Worm (Caenorhabditis elegans) whole organism, mixed stage, embryonic: ENCODE results near the gene algn-2.

ENCODE experiments used
- M03D4.4 ChIP-seq: sonication (generic microtip); optimal IDR thresholded peaks from 2 replicates; lab custom pipeline; 2017; ENCODE audit warnings: mild to moderate bottlenecking, missing genetic modification characterization, missing compliant biosample characterization
- bed-3 ChIP-seq: fragments of 200-800 bp; sonication (Bioruptor generic); optimal IDR thresholded peaks from 3 replicates; lab custom pipeline; 2018; ENCODE audit warnings: mild to moderate bottlenecking, missing genetic modification characterization, moderate library complexity, missing compliant biosample characterization
- blmp-1 ChIP-seq: fragments of 150-350 bp; optimal IDR thresholded peaks from 2 replicates; lab custom pipeline; 2014; ENCODE audit warnings: missing biosample characterization, missing genetic modification characterization
- ceh-39 ChIP-seq: fragments of 150-350 bp; optimal IDR thresholded peaks from 2 replicates; lab custom pipeline; 2014; ENCODE audit warnings: missing biosample characterization, missing genetic modification characterization
- ceh-43 ChIP-seq: fragments of 200-800 bp; sonication (Bioruptor generic); optimal IDR thresholded peaks from 2 replicates; lab custom pipeline; 2018; ENCODE audit warnings: mild to moderate bottlenecking, missing genetic modification characterization, moderate library complexity, missing compliant biosample characterization
- ces-1 ChIP-seq: fragments of 150-350 bp; optimal IDR thresholded peaks from 2 replicates; lab custom pipeline; 2014; ENCODE audit warnings: missing biosample characterization, missing genetic modification reagents, missing genetic modification characterization
- cnd-1 ChIP-seq: fragments of 200-800 bp; sonication (Bioruptor generic); optimal IDR thresholded peaks from 2 replicates; lab custom pipeline; 2018; ENCODE audit warnings: mild to moderate bottlenecking, missing genetic modification characterization, missing compliant biosample characterization
- drap-1 ChIP-seq: fragments of 200-800 bp; sonication (Bioruptor generic); optimal IDR thresholded peaks from 3 replicates; lab custom pipeline; 2018; ENCODE audit warnings: mild to moderate bottlenecking, missing genetic modification characterization, missing compliant biosample characterization
- elt-1 ChIP-seq: sonication (generic microtip); optimal IDR thresholded peaks from 2 replicates; lab custom pipeline; 2017; ENCODE audit warnings: missing genetic modification characterization, mild to moderate bottlenecking, missing compliant biosample characterization, antibody characterized with exemption, moderate library complexity, borderline replicate concordance; ENCODE audit not compliant: insufficient read depth
- elt-3 ChIP-seq: fragments of 150-350 bp; optimal IDR thresholded peaks from 2 replicates; lab custom pipeline; 2014; ENCODE audit warnings: missing biosample characterization, missing genetic modification characterization
- flh-1 ChIP-seq: fragments of 200-800 bp; sonication (Bioruptor generic); optimal IDR thresholded peaks from 2 replicates; lab custom pipeline; 2018; ENCODE audit warnings: mild to moderate bottlenecking, missing genetic modification characterization, moderate library complexity, missing compliant biosample characterization
- ham-2 ChIP-seq: fragments of 200-800 bp; sonication (Bioruptor generic); optimal IDR thresholded peaks from 2 replicates; lab custom pipeline; 2018; ENCODE audit warnings: mild to moderate bottlenecking, missing genetic modification characterization, missing compliant biosample characterization
- hlh-1 ChIP-seq: fragments of 150-350 bp; optimal IDR thresholded peaks from 2 replicates; lab custom pipeline; 2014; ENCODE audit warnings: missing biosample characterization, missing genetic modification reagents, missing genetic modification characterization
- lin-13 ChIP-seq: fragments of 150-350 bp; optimal IDR thresholded peaks from 2 replicates; lab custom pipeline; 2014; ENCODE audit warnings: missing biosample characterization, missing genetic modification characterization
- lsy-2 ChIP-seq: fragments of 150-350 bp; optimal IDR thresholded peaks from 2 replicates; lab custom pipeline; 2014; ENCODE audit warnings: missing biosample characterization, missing genetic modification characterization
- mab-5 ChIP-seq: fragments of 150-350 bp; optimal IDR thresholded peaks from 2 replicates; lab custom pipeline; 2014; ENCODE audit warnings: missing biosample characterization, missing genetic modification characterization
- mep-1 ChIP-seq: fragments of 150-350 bp; optimal IDR thresholded peaks from 2 replicates; lab custom pipeline; 2017; ENCODE audit warnings: missing biosample characterization, missing genetic modification reagents, missing genetic modification characterization, inconsistent platforms
- mls-2 ChIP-seq: sonication (generic microtip); optimal IDR thresholded peaks from 2 replicates; lab custom pipeline; 2016; ENCODE audit warnings: mild to moderate bottlenecking, missing genetic modification characterization, moderate library complexity, missing compliant biosample characterization
- nhr-12 ChIP-seq: fragments of 150-350 bp; optimal IDR thresholded peaks from 2 replicates; lab custom pipeline; 2014; ENCODE audit warnings: missing biosample characterization, missing genetic modification characterization
- nhr-2 ChIP-seq: fragments of 150-350 bp; optimal IDR thresholded peaks from 2 replicates; lab custom pipeline; 2014; ENCODE audit warnings: missing biosample characterization, missing genetic modification characterization
- nhr-237 ChIP-seq: fragments of 150-350 bp; optimal IDR thresholded peaks from 2 replicates; lab custom pipeline; 2014; ENCODE audit warnings: missing biosample characterization, missing genetic modification characterization
- nhr-28 ChIP-seq: fragments of 150-350 bp; optimal IDR thresholded peaks from 2 replicates; lab custom pipeline; 2014; ENCODE audit warnings: missing biosample characterization, missing genetic modification characterization
- nhr-76 ChIP-seq: sonication (generic microtip); optimal IDR thresholded peaks from 2 replicates; lab custom pipeline; 2017; ENCODE audit warnings: missing biosample characterization, missing genetic modification characterization
- pha-4 ChIP-seq: fragments of 150-350 bp; optimal IDR thresholded peaks from 2 replicates; lab custom pipeline; 2018; ENCODE audit warnings: missing biosample characterization, missing genetic modification reagents, missing genetic modification characterization
- sem-2 ChIP-seq: fragments of 200-800 bp; sonication (Bioruptor generic); optimal IDR thresholded peaks from 2 replicates; lab custom pipeline; 2018; ENCODE audit warnings: mild to moderate bottlenecking, missing genetic modification characterization, missing compliant biosample characterization
- snpc-4 ChIP-seq: fragments of 150-350 bp; optimal IDR thresholded peaks from 2 replicates; lab custom pipeline; 2014; ENCODE audit warnings: missing biosample characterization, missing genetic modification characterization
- sptf-1 ChIP-seq: sonication (generic microtip); optimal IDR thresholded peaks from 2 replicates; lab custom pipeline; 2017; ENCODE audit warnings: mild to moderate bottlenecking, missing genetic modification characterization, moderate library complexity, missing compliant biosample characterization
- tbx-8 ChIP-seq: fragments of 200-800 bp; sonication (Bioruptor generic); optimal IDR thresholded peaks from 2 replicates; lab custom pipeline; 2018; ENCODE audit warnings: mild to moderate bottlenecking, missing genetic modification characterization, moderate library complexity, missing compliant biosample characterization
- unc-120 ChIP-seq: sonication (generic microtip); optimal IDR thresholded peaks from 2 replicates; lab custom pipeline; 2017; ENCODE audit warnings: missing genetic modification characterization, missing compliant biosample characterization; ENCODE audit not compliant: poor library complexity, severe bottlenecking
- unc-39 ChIP-seq: fragments of 150-350 bp; optimal IDR thresholded peaks from 2 replicates; lab custom pipeline; 2014; ENCODE audit warnings: missing biosample characterization, missing genetic modification characterization
- unc-62 ChIP-seq: fragments of 150-350 bp; optimal IDR thresholded peaks from 2 replicates; lab custom pipeline; 2014; ENCODE audit warnings: missing biosample characterization, missing genetic modification reagents, missing genetic modification characterization
- ztf-11 ChIP-seq: fragments of 150-350 bp; optimal IDR thresholded peaks from 2 replicates; lab custom pipeline; 2014; ENCODE audit warnings: missing biosample characterization, missing genetic modification characterization

algn-2 gene

ce11 chrII:5374967-5375366 lies at the start of gene algn-2:
Gene algn-2 (plus strand): TSS chrII:5375267.
- no peak for TF ChIP-seq ceh-43
- no peak for TF ChIP-seq drap-1 (GFP tag; lab: Kevin White, UChicago)
- no peak for TF ChIP-seq mab-5 (tag; lab: Kevin White, UChicago)
- TF ChIP-seq lin-13 (tag; lab: Kevin White, UChicago): no peak
- no peak for TF ChIP-seq ztf-11
- no peak for TF ChIP-seq elt-3
- no peak for TF ChIP-seq sptf-1
- no peak for TF ChIP-seq flh-1
- no peak for TF ChIP-seq M03D4.4
- no peak for TF ChIP-seq pha-4 (tag; lab: Kevin White, UChicago)
- no peak for TF ChIP-seq sem-2 (GFP tag; lab: Kevin White, UChicago)
- TF ChIP-seq unc-39: no peak
- no peak for TF ChIP-seq ham-2 (GFP tag; lab: Kevin White, UChicago)
- no peak for TF ChIP-seq tbx-8 (GFP tag; lab: Kevin White, UChicago)
- TF ChIP-seq cnd-1 (tag; lab: Kevin White, UChicago): no peak
- no peak for TF ChIP-seq blmp-1

ce11 chrII:5326024-5326627 lies 48.9 kb upstream of the algn-2 start:
- TF ChIP-seq lin-13 (tag; lab: Kevin White, UChicago) (no peak), ztf-11 (no peak), ces-1 (peak; percentile 72), unc-120 (tag; lab: Kevin White, UChicago) (peak; percentile 71), elt-3 (no peak), mls-2 (tag; lab: Kevin White, UChicago) (no peak), M03D4.4 (no peak), lsy-2 (tag; lab: Kevin White, UChicago) (peak; percentile 22), mep-1 (tag; lab: Kevin White, UChicago) (peak; percentile 39), bed-3 (no peak), unc-62 (GFP tag; lab: Kevin White, UChicago) (peak; percentile 57), nhr-12 (tag; lab: Kevin White, UChicago) (no peak), pha-4 (tag; lab: Kevin White, UChicago) (peak; percentile 34), elt-1 (no peak), mab-5 (tag; lab: Kevin White, UChicago) (no peak), snpc-4 (tag; lab: Kevin White, UChicago) (no peak), hlh-1 (peak; percentile 38)

- TF ChIP-seq ceh-43 (no peak), unc-62 (GFP tag; lab: Kevin White, UChicago) (no peak), nhr-12 (tag; lab: Kevin White, UChicago) (no peak), ham-2 (GFP tag; lab: Kevin White, UChicago) (no peak), nhr-2 (no peak), mls-2 (tag; lab: Kevin White, UChicago) (no peak), ceh-39 (no peak), nhr-76 (tag; lab: Kevin White, UChicago) (no peak), bed-3 (no peak), tbx-8 (GFP tag; lab: Kevin White, UChicago) (no peak), cnd-1 (tag; lab: Kevin White, UChicago) (no peak), ztf-11 (no peak), mab-5 (tag; lab: Kevin White, UChicago) (no peak)
- TF ChIP-seq, all 35 proteins: peak for 0
Measured at ce11 chrII:5326891-5327290, 48.2 kb upstream of the algn-2 start.

- TF ChIP-seq lin-13 (tag; lab: Kevin White, UChicago): no peak
- no peak for TF ChIP-seq nhr-237 (tag; lab: Kevin White, UChicago)
- peak; percentile 31 for TF ChIP-seq elt-1
- no peak for TF ChIP-seq unc-120 (tag; lab: Kevin White, UChicago)
- TF ChIP-seq nhr-28: no peak
- no peak for TF ChIP-seq nhr-76 (tag; lab: Kevin White, UChicago)
- no peak for TF ChIP-seq elt-3
Measured at ce11 chrII:5328912-5329311, 46.2 kb upstream of the algn-2 start.

- TF ChIP-seq ceh-39: peak; percentile 22
- peak; percentile 6 for TF ChIP-seq mep-1 (tag; lab: Kevin White, UChicago)
- no peak for TF ChIP-seq sem-2 (GFP tag; lab: Kevin White, UChicago)
- TF ChIP-seq nhr-237 (tag; lab: Kevin White, UChicago): peak; percentile 68
- no peak for TF ChIP-seq nhr-76 (tag; lab: Kevin White, UChicago)
- TF ChIP-seq nhr-2: peak; percentile 22
- TF ChIP-seq unc-62 (GFP tag; lab: Kevin White, UChicago): peak; percentile 92
- TF ChIP-seq ces-1: peak; percentile 52
- TF ChIP-seq pha-4 (tag; lab: Kevin White, UChicago): peak; percentile 24
Measured at ce11 chrII:5330206-5330686, 44.8 kb upstream of the algn-2 start.
